Worm (Caenorhabditis elegans) whole organism, mixed stage, embryonic: ENCODE results near the gene Y111B2A.12.

Experiments
- M03D4.4 ChIP-seq: sonication (generic microtip); optimal IDR thresholded peaks from 2 replicates; lab custom pipeline; 2017; ENCODE audit warnings: mild to moderate bottlenecking, missing genetic modification characterization, missing compliant biosample characterization
- bed-3 ChIP-seq: fragments of 200-800 bp; sonication (Bioruptor generic); optimal IDR thresholded peaks from 3 replicates; lab custom pipeline; 2018; ENCODE audit warnings: mild to moderate bottlenecking, missing genetic modification characterization, moderate library complexity, missing compliant biosample characterization
- blmp-1 ChIP-seq: fragments of 150-350 bp; optimal IDR thresholded peaks from 2 replicates; lab custom pipeline; 2014; ENCODE audit warnings: missing biosample characterization, missing genetic modification characterization
- ceh-39 ChIP-seq: fragments of 150-350 bp; optimal IDR thresholded peaks from 2 replicates; lab custom pipeline; 2014; ENCODE audit warnings: missing biosample characterization, missing genetic modification characterization
- ceh-43 ChIP-seq: fragments of 200-800 bp; sonication (Bioruptor generic); optimal IDR thresholded peaks from 2 replicates; lab custom pipeline; 2018; ENCODE audit warnings: mild to moderate bottlenecking, missing genetic modification characterization, moderate library complexity, missing compliant biosample characterization
- ceh-83 ChIP-seq: fragments of 200-800 bp; sonication (Bioruptor generic); optimal IDR thresholded peaks from 2 replicates; lab custom pipeline; 2018; ENCODE audit warnings: mild to moderate bottlenecking, missing genetic modification characterization, missing compliant biosample characterization
- ces-1 ChIP-seq: fragments of 150-350 bp; optimal IDR thresholded peaks from 2 replicates; lab custom pipeline; 2014; ENCODE audit warnings: missing biosample characterization, missing genetic modification reagents, missing genetic modification characterization
- cnd-1 ChIP-seq: fragments of 200-800 bp; sonication (Bioruptor generic); optimal IDR thresholded peaks from 2 replicates; lab custom pipeline; 2018; ENCODE audit warnings: mild to moderate bottlenecking, missing genetic modification characterization, missing compliant biosample characterization
- elt-1 ChIP-seq: sonication (generic microtip); optimal IDR thresholded peaks from 2 replicates; lab custom pipeline; 2017; ENCODE audit warnings: missing genetic modification characterization, mild to moderate bottlenecking, missing compliant biosample characterization, antibody characterized with exemption, moderate library complexity, borderline replicate concordance; ENCODE audit not compliant: insufficient read depth
- elt-3 ChIP-seq: fragments of 150-350 bp; optimal IDR thresholded peaks from 2 replicates; lab custom pipeline; 2014; ENCODE audit warnings: missing biosample characterization, missing genetic modification characterization
- flh-1 ChIP-seq: fragments of 200-800 bp; sonication (Bioruptor generic); optimal IDR thresholded peaks from 2 replicates; lab custom pipeline; 2018; ENCODE audit warnings: mild to moderate bottlenecking, missing genetic modification characterization, moderate library complexity, missing compliant biosample characterization
- ham-2 ChIP-seq: fragments of 200-800 bp; sonication (Bioruptor generic); optimal IDR thresholded peaks from 2 replicates; lab custom pipeline; 2018; ENCODE audit warnings: mild to moderate bottlenecking, missing genetic modification characterization, missing compliant biosample characterization
- hlh-1 ChIP-seq: fragments of 150-350 bp; optimal IDR thresholded peaks from 2 replicates; lab custom pipeline; 2014; ENCODE audit warnings: missing biosample characterization, missing genetic modification reagents, missing genetic modification characterization
- lin-13 ChIP-seq: fragments of 150-350 bp; optimal IDR thresholded peaks from 2 replicates; lab custom pipeline; 2014; ENCODE audit warnings: missing biosample characterization, missing genetic modification characterization
- lin-32 ChIP-seq: fragments of 200-800 bp; sonication (Bioruptor generic); optimal IDR thresholded peaks from 2 replicates; lab custom pipeline; 2018; ENCODE audit warnings: mild to moderate bottlenecking, missing genetic modification characterization, missing compliant biosample characterization
- lsy-2 ChIP-seq: fragments of 150-350 bp; optimal IDR thresholded peaks from 2 replicates; lab custom pipeline; 2014; ENCODE audit warnings: missing biosample characterization, missing genetic modification characterization
- mab-5 ChIP-seq: fragments of 150-350 bp; optimal IDR thresholded peaks from 2 replicates; lab custom pipeline; 2014; ENCODE audit warnings: missing biosample characterization, missing genetic modification characterization
- nhr-12 ChIP-seq: fragments of 150-350 bp; optimal IDR thresholded peaks from 2 replicates; lab custom pipeline; 2014; ENCODE audit warnings: missing biosample characterization, missing genetic modification characterization
- nhr-2 ChIP-seq: fragments of 150-350 bp; optimal IDR thresholded peaks from 2 replicates; lab custom pipeline; 2014; ENCODE audit warnings: missing biosample characterization, missing genetic modification characterization
- nhr-237 ChIP-seq: fragments of 150-350 bp; optimal IDR thresholded peaks from 2 replicates; lab custom pipeline; 2014; ENCODE audit warnings: missing biosample characterization, missing genetic modification characterization
- nhr-28 ChIP-seq: fragments of 150-350 bp; optimal IDR thresholded peaks from 2 replicates; lab custom pipeline; 2014; ENCODE audit warnings: missing biosample characterization, missing genetic modification characterization
- nhr-76 ChIP-seq: sonication (generic microtip); optimal IDR thresholded peaks from 2 replicates; lab custom pipeline; 2017; ENCODE audit warnings: missing biosample characterization, missing genetic modification characterization
- pha-4 ChIP-seq: fragments of 150-350 bp; optimal IDR thresholded peaks from 2 replicates; lab custom pipeline; 2018; ENCODE audit warnings: missing biosample characterization, missing genetic modification reagents, missing genetic modification characterization
- snpc-4 ChIP-seq: fragments of 150-350 bp; optimal IDR thresholded peaks from 2 replicates; lab custom pipeline; 2014; ENCODE audit warnings: missing biosample characterization, missing genetic modification characterization
- sptf-1 ChIP-seq: sonication (generic microtip); optimal IDR thresholded peaks from 2 replicates; lab custom pipeline; 2017; ENCODE audit warnings: mild to moderate bottlenecking, missing genetic modification characterization, moderate library complexity, missing compliant biosample characterization
- tbx-8 ChIP-seq: fragments of 200-800 bp; sonication (Bioruptor generic); optimal IDR thresholded peaks from 2 replicates; lab custom pipeline; 2018; ENCODE audit warnings: mild to moderate bottlenecking, missing genetic modification characterization, moderate library complexity, missing compliant biosample characterization
- unc-120 ChIP-seq: sonication (generic microtip); optimal IDR thresholded peaks from 2 replicates; lab custom pipeline; 2017; ENCODE audit warnings: missing genetic modification characterization, missing compliant biosample characterization; ENCODE audit not compliant: poor library complexity, severe bottlenecking
- unc-39 ChIP-seq: fragments of 150-350 bp; optimal IDR thresholded peaks from 2 replicates; lab custom pipeline; 2014; ENCODE audit warnings: missing biosample characterization, missing genetic modification characterization
- unc-62 ChIP-seq: fragments of 150-350 bp; optimal IDR thresholded peaks from 2 replicates; lab custom pipeline; 2014; ENCODE audit warnings: missing biosample characterization, missing genetic modification reagents, missing genetic modification characterization
- zip-8 ChIP-seq: fragments of 150-350 bp; optimal IDR thresholded peaks from 2 replicates; lab custom pipeline; 2014; ENCODE audit warnings: missing biosample characterization, missing genetic modification characterization
- ztf-11 ChIP-seq: fragments of 150-350 bp; optimal IDR thresholded peaks from 2 replicates; lab custom pipeline; 2014; ENCODE audit warnings: missing biosample characterization, missing genetic modification characterization

Y111B2A.12 gene

ce11 chrIII:12608989-12609388 is at the start of gene Y111B2A.12:
Gene Y111B2A.12, plus strand, starts transcription at chrIII:12609289.
- TF ChIP-seq nhr-76 (tag; lab: Kevin White, UChicago) (no peak), unc-39 (tag; lab: Kevin White, UChicago) (no peak), lin-13 (tag; lab: Kevin White, UChicago) (no peak), nhr-28 (tag; lab: Kevin White, UChicago) (no peak), pha-4 (tag; lab: Kevin White, UChicago) (no peak), cnd-1 (tag; lab: Kevin White, UChicago) (no peak), bed-3 (no peak), nhr-12 (tag; lab: Kevin White, UChicago) (no peak), mab-5 (tag; lab: Kevin White, UChicago) (no peak)

- no peak for TF ChIP-seq nhr-28 (tag; lab: Kevin White, UChicago)
Measured at ce11 chrIII:12562769-12563168, 46.3 kb upstream of the Y111B2A.12 start.

DNA sequence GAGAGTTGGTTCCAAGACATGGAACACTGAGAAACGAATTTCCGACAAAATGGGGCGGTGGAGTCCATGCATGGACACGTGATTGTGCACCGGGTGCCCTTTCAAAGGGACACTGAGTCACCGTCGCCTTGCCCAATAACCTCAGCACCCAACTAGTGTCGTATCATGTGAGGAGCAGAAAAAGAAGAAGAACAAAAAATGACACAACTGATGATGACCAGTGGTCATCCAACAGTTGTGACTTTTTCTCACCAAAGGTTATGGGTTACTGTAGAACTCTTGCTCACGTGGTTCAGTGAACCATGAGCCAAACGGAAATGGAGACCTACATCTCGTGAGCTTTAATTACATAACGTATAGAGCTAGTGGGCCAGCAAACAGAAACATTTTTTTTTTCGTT is 43.3 kb upstream of the Y111B2A.12 start:
- no peak for TF ChIP-seq nhr-76 (tag; lab: Kevin White, UChicago)
- no peak for TF ChIP-seq unc-120
- TF ChIP-seq blmp-1, result no peak
- TF ChIP-seq ceh-43 (GFP tag; lab: Kevin White, UChicago), result no peak
- no peak for TF ChIP-seq unc-62 (GFP tag; lab: Kevin White, UChicago)
- TF ChIP-seq zip-8 (tag; lab: Kevin White, UChicago), result no peak
- no peak for TF ChIP-seq mab-5 (tag; lab: Kevin White, UChicago)
- no peak for TF ChIP-seq lin-13 (tag; lab: Kevin White, UChicago)
- no peak for TF ChIP-seq tbx-8 (GFP tag; lab: Kevin White, UChicago)
- TF ChIP-seq flh-1 (GFP tag; lab: Kevin White, UChicago), result no peak
- TF ChIP-seq bed-3, result no peak
- no peak for TF ChIP-seq cnd-1 (tag; lab: Kevin White, UChicago)
- no peak for TF ChIP-seq elt-1
- TF ChIP-seq hlh-1 (tag; lab: Kevin White, UChicago), result no peak
- no peak for TF ChIP-seq nhr-12 (tag; lab: Kevin White, UChicago)
- TF ChIP-seq nhr-28 (tag; lab: Kevin White, UChicago), result no peak
- TF ChIP-seq, all 35 proteins: peak for 0

DNA sequence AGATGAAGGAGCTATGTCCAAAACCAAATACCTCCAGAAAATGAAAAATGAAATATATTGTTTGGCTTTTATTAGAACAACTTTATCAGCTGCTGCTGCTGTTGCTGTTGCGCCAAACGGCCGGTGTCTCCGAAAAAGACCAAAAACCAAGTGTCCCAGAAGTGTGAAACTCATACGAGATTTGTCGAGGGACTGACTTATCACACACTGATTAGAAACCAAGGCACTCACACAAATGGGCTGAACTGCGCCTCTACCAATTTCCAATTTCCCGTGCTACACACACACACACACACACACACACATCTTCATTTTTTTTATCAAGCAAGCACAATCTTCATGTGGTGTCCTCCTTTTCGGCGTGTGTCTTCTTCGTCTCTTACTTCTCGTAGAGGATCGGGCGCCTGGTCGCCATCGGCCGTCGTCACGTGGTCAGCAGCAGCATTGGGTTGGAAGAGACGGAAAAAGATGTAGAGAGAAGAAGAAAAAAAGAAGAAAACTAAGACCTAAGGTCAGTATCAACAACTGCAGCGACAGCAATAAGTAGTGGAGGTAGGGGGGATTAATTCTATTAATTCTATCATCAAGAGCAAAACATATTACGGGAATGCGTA is 40.9 kb upstream of the Y111B2A.12 start:
- TF ChIP-seq ham-2 (GFP tag; lab: Kevin White, UChicago) (no peak), ceh-43 (GFP tag; lab: Kevin White, UChicago) (no peak)
- TF ChIP-seq, all 35 proteins: peak for 0

DNA sequence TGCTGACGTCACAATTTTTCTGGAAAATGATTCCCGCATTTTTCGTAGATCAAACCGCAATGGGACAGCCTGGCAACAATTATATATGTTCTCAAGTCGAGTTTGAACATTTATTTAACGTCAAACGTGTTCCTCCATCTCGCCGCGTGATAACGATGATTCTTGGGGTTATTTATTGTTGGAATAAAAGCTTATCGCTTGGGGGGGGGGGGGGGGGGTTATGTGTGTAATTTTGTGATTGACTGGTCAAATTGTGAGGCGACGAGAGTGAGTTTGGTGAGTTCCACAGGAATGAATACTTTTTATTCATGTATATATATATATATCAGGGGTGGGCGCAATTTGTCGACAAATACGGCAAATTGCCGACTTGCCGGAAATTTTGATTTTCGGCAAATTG is 40.1 kb upstream of the Y111B2A.12 start:
- TF ChIP-seq nhr-76 (tag; lab: Kevin White, UChicago) (no peak), cnd-1 (tag; lab: Kevin White, UChicago) (no peak), pha-4 (tag; lab: Kevin White, UChicago) (no peak), elt-3 (no peak), ham-2 (GFP tag; lab: Kevin White, UChicago) (no peak), nhr-12 (tag; lab: Kevin White, UChicago) (no peak), nhr-28 (tag; lab: Kevin White, UChicago) (no peak), ztf-11 (tag; lab: Kevin White, UChicago) (no peak), nhr-237 (tag; lab: Kevin White, UChicago) (no peak), tbx-8 (GFP tag; lab: Kevin White, UChicago) (no peak), lin-13 (tag; lab: Kevin White, UChicago) (no peak), lin-32 (GFP tag; lab: Kevin White, UChicago) (no peak), bed-3 (no peak), ces-1 (no peak), nhr-2 (tag; lab: Kevin White, UChicago) (no peak), snpc-4 (tag; lab: Kevin White, UChicago) (no peak), blmp-1 (no peak), hlh-1 (tag; lab: Kevin White, UChicago) (no peak), unc-62 (GFP tag; lab: Kevin White, UChicago) (no peak), ceh-83 (GFP tag; lab: Kevin White, UChicago) (no peak)

ce11 chrIII:12569870-12570269 is 39.2 kb upstream of the Y111B2A.12 start:
- TF ChIP-seq ceh-83 (GFP tag; lab: Kevin White, UChicago), result no peak
- no peak for TF ChIP-seq nhr-76 (tag; lab: Kevin White, UChicago)
- no peak for TF ChIP-seq bed-3
- TF ChIP-seq hlh-1 (tag; lab: Kevin White, UChicago), result no peak
- TF ChIP-seq unc-62 (GFP tag; lab: Kevin White, UChicago), result no peak
- no peak for TF ChIP-seq mab-5 (tag; lab: Kevin White, UChicago)
- no peak for TF ChIP-seq unc-120
- no peak for TF ChIP-seq snpc-4 (tag; lab: Kevin White, UChicago)
- TF ChIP-seq lin-32 (GFP tag; lab: Kevin White, UChicago), result no peak
- TF ChIP-seq M03D4.4, result no peak
- TF ChIP-seq ceh-43 (GFP tag; lab: Kevin White, UChicago), result no peak
- no peak for TF ChIP-seq nhr-12 (tag; lab: Kevin White, UChicago)
- TF ChIP-seq nhr-2 (tag; lab: Kevin White, UChicago), result no peak
- TF ChIP-seq ztf-11 (tag; lab: Kevin White, UChicago), result no peak
- TF ChIP-seq zip-8 (tag; lab: Kevin White, UChicago), result no peak
- TF ChIP-seq nhr-237 (tag; lab: Kevin White, UChicago), result no peak
- TF ChIP-seq ceh-39, result no peak
- TF ChIP-seq tbx-8 (GFP tag; lab: Kevin White, UChicago), result no peak
- TF ChIP-seq sptf-1 (tag; lab: Kevin White, UChicago), result no peak
- TF ChIP-seq lsy-2 (tag; lab: Kevin White, UChicago), result no peak
- TF ChIP-seq, all 35 proteins: peak for 0
